Fruit fly (Drosophila melanogaster): Measurements from ENCODE around the gene Prosbeta2.

The Prosbeta2 gene

dm6 chr3L:14999284-15000019, at the start of gene Prosbeta2, which contains the start of gene mRpL39:
TSS of gene Prosbeta2 (plus strand) at chr3L:14999951.
TSS of gene mRpL39 (minus strand) at chr3L:14999666.
- TF ChIP-seq CG5204 (GFP tag; optimal IDR thresholded peaks at IDR 0.05) (no peak), bab1 (GFP tag; optimal IDR thresholded peaks at IDR 0.05) (peak; percentile 82), CG11617 (GFP tag; optimal IDR thresholded peaks at IDR 0.05) (no peak), CG7045 (GFP tag; optimal IDR thresholded peaks at IDR 0.05) (peak; percentile 36), CG33017 (tag; optimal IDR thresholded peaks at IDR 0.05) (no peak), Hr96 (GFP tag; optimal IDR thresholded peaks at IDR 0.05) (no peak), toe (GFP tag; optimal IDR thresholded peaks at IDR 0.05) (no peak), tj (GFP tag; optimal IDR thresholded peaks at IDR 0.05) (no peak), ovo (GFP tag; optimal IDR thresholded peaks at IDR 0.05) (no peak), CG12768 (GFP tag; optimal IDR thresholded peaks at IDR 0.05) (peak; percentile 38), Crg-1 (GFP tag; optimal IDR thresholded peaks at IDR 0.05) (no peak), CG7101 (tag; optimal IDR thresholded peaks at IDR 0.05) (peak; percentile 52), Clk (GFP tag; optimal IDR thresholded peaks at IDR 0.05) (peak; percentile 54), CG14711 (tag; optimal IDR thresholded peaks at IDR 0.05) (peak; percentile 76), pad (GFP tag; optimal IDR thresholded peaks at IDR 0.05) (no peak), CG1620 (GFP tag; optimal IDR thresholded peaks at IDR 0.05) (no peak), cic (GFP tag; optimal IDR thresholded peaks at IDR 0.05) (no peak), cnc (optimal IDR thresholded peaks at IDR 0.05) (peak in 1 of 2 experiments; percentile 41), Mnt (GFP tag; optimal IDR thresholded peaks at IDR 0.05) (no peak), kay (GFP tag; ENCODE audit: borderline replicate concordance) (no peak)

- TF ChIP-seq Clk (GFP tag; optimal IDR thresholded peaks at IDR 0.05) (no peak), CG14711 (tag; optimal IDR thresholded peaks at IDR 0.05) (no peak), Hr96 (GFP tag; optimal IDR thresholded peaks at IDR 0.05) (no peak), CG7045 (GFP tag; optimal IDR thresholded peaks at IDR 0.05) (no peak), CG5204 (GFP tag; optimal IDR thresholded peaks at IDR 0.05) (no peak), tj (GFP tag; optimal IDR thresholded peaks at IDR 0.05) (no peak), CG7101 (tag; optimal IDR thresholded peaks at IDR 0.05) (no peak), CG33017 (tag; optimal IDR thresholded peaks at IDR 0.05) (no peak), kay (GFP tag; ENCODE audit: borderline replicate concordance) (no peak), Mnt (GFP tag; optimal IDR thresholded peaks at IDR 0.05) (no peak), bab1 (GFP tag; optimal IDR thresholded peaks at IDR 0.05) (no peak), toe (GFP tag; optimal IDR thresholded peaks at IDR 0.05) (no peak), ovo (GFP tag; optimal IDR thresholded peaks at IDR 0.05) (no peak), cnc (optimal IDR thresholded peaks at IDR 0.05) (no peak), CG11617 (GFP tag; optimal IDR thresholded peaks at IDR 0.05) (no peak), Crg-1 (GFP tag; optimal IDR thresholded peaks at IDR 0.05) (no peak), pad (GFP tag; optimal IDR thresholded peaks at IDR 0.05) (no peak), CG1620 (GFP tag; optimal IDR thresholded peaks at IDR 0.05) (no peak), CG12768 (GFP tag; optimal IDR thresholded peaks at IDR 0.05) (no peak)
Measured at dm6 chr3L:14952858-14953669, 46.7 kb upstream of the Prosbeta2 start.

dm6 chr3L:14956288-14957032, 43.3 kb upstream of the Prosbeta2 start:
- TF ChIP-seq tj (GFP tag; optimal IDR thresholded peaks at IDR 0.05): no peak
- TF ChIP-seq Mnt (GFP tag; optimal IDR thresholded peaks at IDR 0.05): no peak
- TF ChIP-seq ovo (GFP tag; optimal IDR thresholded peaks at IDR 0.05): no peak
- TF ChIP-seq CG12768 (GFP tag; optimal IDR thresholded peaks at IDR 0.05): no peak
- no peak for TF ChIP-seq CG5204 (GFP tag; optimal IDR thresholded peaks at IDR 0.05)
- TF ChIP-seq CG14711 (tag; optimal IDR thresholded peaks at IDR 0.05): no peak
- no peak for TF ChIP-seq bab1 (GFP tag; optimal IDR thresholded peaks at IDR 0.05)
- no peak for TF ChIP-seq Hr96 (GFP tag; optimal IDR thresholded peaks at IDR 0.05)
- no peak for TF ChIP-seq CG1620 (GFP tag; optimal IDR thresholded peaks at IDR 0.05)
- TF ChIP-seq kay (GFP tag; ENCODE audit: borderline replicate concordance): no peak
- no peak for TF ChIP-seq Crg-1 (GFP tag; optimal IDR thresholded peaks at IDR 0.05)
- TF ChIP-seq CG33017 (tag; optimal IDR thresholded peaks at IDR 0.05): no peak
- TF ChIP-seq cnc (optimal IDR thresholded peaks at IDR 0.05): no peak
- no peak for TF ChIP-seq cic (GFP tag; optimal IDR thresholded peaks at IDR 0.05)

dm6 chr3L:14957033-14957328, 42.8 kb upstream of the Prosbeta2 start:
- TF ChIP-seq Crg-1 (GFP tag; optimal IDR thresholded peaks at IDR 0.05): no peak
- no peak for TF ChIP-seq CG7101 (tag; optimal IDR thresholded peaks at IDR 0.05)
- TF ChIP-seq bab1 (GFP tag; optimal IDR thresholded peaks at IDR 0.05): no peak
- no peak for TF ChIP-seq Hr96 (GFP tag; optimal IDR thresholded peaks at IDR 0.05)
- TF ChIP-seq toe (GFP tag; optimal IDR thresholded peaks at IDR 0.05): no peak
- no peak for TF ChIP-seq pad (GFP tag; optimal IDR thresholded peaks at IDR 0.05)
- no peak for TF ChIP-seq CG7045 (GFP tag; optimal IDR thresholded peaks at IDR 0.05)
- no peak for TF ChIP-seq CG5204 (GFP tag; optimal IDR thresholded peaks at IDR 0.05)
- no peak for TF ChIP-seq kay (GFP tag; ENCODE audit: borderline replicate concordance)

- TF ChIP-seq CG14711 (tag; optimal IDR thresholded peaks at IDR 0.05): no peak
- TF ChIP-seq CG7045 (GFP tag; optimal IDR thresholded peaks at IDR 0.05): no peak
- no peak for TF ChIP-seq Clk (GFP tag; optimal IDR thresholded peaks at IDR 0.05)
- TF ChIP-seq pad (GFP tag; optimal IDR thresholded peaks at IDR 0.05): no peak
- TF ChIP-seq tj (GFP tag; optimal IDR thresholded peaks at IDR 0.05): no peak
Measured at dm6 chr3L:14958613-14959327, 41.0 kb upstream of the Prosbeta2 start.

All from whole organism, adult.